Fruit fly (Drosophila melanogaster): ENCODE measurements around the gene CG6763.

DNA sequence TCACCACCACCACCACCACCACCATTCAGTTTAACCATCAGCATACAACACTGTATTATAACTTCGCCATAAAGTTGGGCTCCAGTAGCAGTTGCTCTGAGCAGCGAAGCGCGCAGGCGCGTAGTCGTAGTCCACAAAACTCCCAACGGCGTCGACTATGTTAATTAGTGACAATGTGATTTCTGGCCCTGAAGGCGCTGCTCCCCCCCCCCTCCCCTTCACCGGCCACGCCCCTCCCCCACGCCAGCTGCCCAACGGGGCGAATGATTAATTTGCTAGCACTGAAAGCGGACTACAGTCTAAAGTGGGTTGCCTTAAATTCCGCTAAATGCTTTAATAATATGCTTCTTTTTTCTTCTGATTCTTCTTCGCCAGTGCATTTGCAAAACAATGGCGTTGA lies 23.0 kb downstream of the CG6763 start:
- TF ChIP-seq CG13204 (GFP tag; optimal IDR thresholded peaks at IDR 0.05) (no peak), CG10348 (GFP tag; IDR thresholded peaks at IDR 0.05) (no peak), Snoo (tag; optimal IDR thresholded peaks at IDR 0.05) (no peak), fd96Ca (GFP tag; IDR thresholded peaks at IDR 0.05) (no peak), EcR (GFP tag; optimal IDR thresholded peaks at IDR 0.05) (no peak), CG15710 (tag; optimal IDR thresholded peaks at IDR 0.05) (no peak), CG32121 (GFP tag; IDR thresholded peaks at IDR 0.05) (no peak), CG17806 (tag; optimal IDR thresholded peaks at IDR 0.05) (no peak)
